Worm (Caenorhabditis elegans) whole organism, L1 larva: ENCODE data around the gene F15B10.3.

ENCODE experiments used
- C16A3.4 ChIP-seq: fragments of 150-350 bp; optimal IDR thresholded peaks from 2 replicates; lab custom pipeline; 2014; ENCODE audit warnings: missing biosample characterization, missing genetic modification characterization
- ceh-63 ChIP-seq: fragments of 200-800 bp; sonication (Bioruptor generic); optimal IDR thresholded peaks from 2 replicates; lab custom pipeline; 2018; ENCODE audit warnings: mild to moderate bottlenecking, missing genetic modification characterization, missing compliant biosample characterization
- ceh-88 ChIP-seq: fragments of 200-800 bp; sonication (Bioruptor generic); IDR thresholded peaks from 2 replicates; pipeline ENCODE4 v1.3.6; 2022; ENCODE audit warnings: missing genetic modification characterization, missing compliant biosample characterization
- dpl-1 ChIP-seq, 3 experiments: fragments of 150-350 bp in 2 of 3; sonication (generic microtip) in 1 of 3; optimal IDR thresholded peaks; 2 replicates each; lab custom pipeline; 2014 to 2017; ENCODE audit warnings: missing biosample characterization in 3 of 3, missing genetic modification characterization in 3 of 3, missing genetic modification reagents in 3 of 3
- efl-1 ChIP-seq, 4 experiments: fragments of 150-350 bp; optimal IDR thresholded peaks in 3 of 4; peaks in 1 of 4; 1 replicate in 1 of 4; 2 replicates in 3 of 4; lab custom pipeline; 2014; ENCODE audit warnings: missing biosample characterization in 2 of 4, missing genetic modification characterization in 2 of 4, missing genetic modification reagents in 2 of 4
- egl-13 ChIP-seq: sonication (generic microtip); optimal IDR thresholded peaks from 2 replicates; lab custom pipeline; 2016; ENCODE audit warnings: missing genotype, missing genetic modification reagents, missing genetic modification characterization, missing compliant biosample characterization
- egl-27 ChIP-seq, 2 experiments: fragments of 150-350 bp in 1 of 2; sonication (generic microtip); optimal IDR thresholded peaks; 3 replicates each; lab custom pipeline; 2017 to 2018; ENCODE audit warnings: missing biosample characterization in 2 of 2, missing genetic modification characterization in 2 of 2, missing genetic modification reagents in 2 of 2
- elt-3 ChIP-seq, 6 experiments: fragments of 150-350 bp in 1 of 6; sonication (generic microtip); optimal IDR thresholded peaks; 2 replicates each; lab custom pipeline; 2017 to 2018; ENCODE audit warnings: missing biosample characterization in 6 of 6, missing genetic modification characterization in 6 of 6, inconsistent platforms in 1 of 6
- fkh-8 ChIP-seq: sonication (generic microtip); optimal IDR thresholded peaks from 2 replicates; lab custom pipeline; 2016; ENCODE audit warnings: mild to moderate bottlenecking, missing genetic modification characterization, missing compliant biosample characterization
- fos-1 ChIP-seq: fragments of 150-350 bp; optimal IDR thresholded peaks from 2 replicates; lab custom pipeline; 2014; ENCODE audit warnings: missing biosample characterization, missing genetic modification characterization
- grh-1 ChIP-seq: fragments of 200-800 bp; sonication (Bioruptor generic); IDR thresholded peaks from 2 replicates; pipeline ENCODE4 v1.3.6; 2022; ENCODE audit warnings: missing genetic modification reagents, missing genetic modification characterization, missing compliant biosample characterization
- hlh-17 ChIP-seq: fragments of 200-800 bp; sonication (Bioruptor generic); optimal IDR thresholded peaks from 2 replicates; lab custom pipeline; 2018; ENCODE audit warnings: missing genetic modification characterization, mild to moderate bottlenecking, missing compliant biosample characterization, moderate library complexity, borderline replicate concordance
- hlh-4 ChIP-seq: sonication (generic microtip); optimal IDR thresholded peaks from 2 replicates; lab custom pipeline; 2016; ENCODE audit warnings: mild to moderate bottlenecking, missing genetic modification characterization, missing compliant biosample characterization
- irx-1 ChIP-seq: sonication (generic microtip); optimal IDR thresholded peaks from 2 replicates; lab custom pipeline; 2016; ENCODE audit warnings: missing genetic modification characterization, missing compliant biosample characterization
- isw-1 ChIP-seq: fragments of 200-800 bp; sonication (Bioruptor generic); IDR thresholded peaks from 2 replicates; pipeline ENCODE4 v1.3.6; 2022; ENCODE audit warnings: missing genetic modification characterization, missing compliant biosample characterization
- jun-1 ChIP-seq: fragments of 150-350 bp; optimal IDR thresholded peaks from 2 replicates; lab custom pipeline; 2014; ENCODE audit warnings: missing biosample characterization, missing genetic modification reagents, missing genetic modification characterization
- lin-14 ChIP-seq: fragments of 200-800 bp; sonication (Bioruptor generic); optimal IDR thresholded peaks from 2 replicates; lab custom pipeline; 2018; ENCODE audit warnings: mild to moderate bottlenecking, missing genetic modification characterization, moderate library complexity, missing compliant biosample characterization
- lir-3 ChIP-seq: sonication (generic microtip); optimal IDR thresholded peaks from 2 replicates; lab custom pipeline; 2016; ENCODE audit warnings: mild to moderate bottlenecking, missing genetic modification characterization, moderate library complexity, missing compliant biosample characterization; ENCODE audit not compliant: poor library complexity
- lsy-2 ChIP-seq, 2 experiments: fragments of 150-350 bp; optimal IDR thresholded peaks; 2 replicates each; lab custom pipeline; 2014; ENCODE audit warnings: missing biosample characterization in 2 of 2, missing genetic modification characterization in 2 of 2
- mab-9 ChIP-seq: fragments of 200-800 bp; sonication (Bioruptor generic); IDR thresholded peaks from 2 replicates; pipeline ENCODE4 v1.3.6; 2022; ENCODE audit warnings: missing genetic modification reagents, missing genetic modification characterization, missing compliant biosample characterization
- mdl-1 ChIP-seq, 2 experiments: fragments of 150-350 bp; optimal IDR thresholded peaks; 2 replicates each; lab custom pipeline; 2014 to 2017; ENCODE audit warnings: missing biosample characterization in 2 of 2, missing genetic modification characterization in 2 of 2, inconsistent platforms in 1 of 2
- nhr-11 ChIP-seq: fragments of 150-350 bp; optimal IDR thresholded peaks from 2 replicates; lab custom pipeline; 2014; ENCODE audit warnings: missing biosample characterization, missing genetic modification characterization
- nhr-19 ChIP-seq: fragments of 200-800 bp; sonication (Bioruptor generic); conservative IDR thresholded peaks from 2 replicates; pipeline ENCODE4 v1.3.6; 2022; ENCODE audit warnings: missing genetic modification characterization, missing compliant biosample characterization
- nhr-20 ChIP-seq: sonication (generic microtip); optimal IDR thresholded peaks from 2 replicates; lab custom pipeline; 2016; ENCODE audit warnings: mild to moderate bottlenecking, missing genetic modification characterization, missing compliant biosample characterization
- nhr-237 ChIP-seq: fragments of 150-350 bp; optimal IDR thresholded peaks from 2 replicates; lab custom pipeline; 2014; ENCODE audit warnings: missing biosample characterization, missing genetic modification characterization
- nhr-47 ChIP-seq: sonication (generic microtip); optimal IDR thresholded peaks from 2 replicates; lab custom pipeline; 2016; ENCODE audit warnings: mild to moderate bottlenecking, missing genetic modification characterization, moderate library complexity, missing compliant biosample characterization
- nhr-76 ChIP-seq: sonication (generic microtip); optimal IDR thresholded peaks from 2 replicates; lab custom pipeline; 2017; ENCODE audit warnings: missing biosample characterization, missing genetic modification characterization
- nhr-77 ChIP-seq: fragments of 150-350 bp; optimal IDR thresholded peaks from 2 replicates; lab custom pipeline; 2014; ENCODE audit warnings: missing biosample characterization, missing genetic modification characterization
- nhr-85 ChIP-seq: sonication (generic microtip); peaks from one replicate; lab custom pipeline; 2016; ENCODE audit warnings: missing genetic modification characterization, inconsistent platforms, missing compliant biosample characterization
- nhr-90 ChIP-seq: sonication (generic microtip); optimal IDR thresholded peaks from 2 replicates; lab custom pipeline; 2016; ENCODE audit warnings: mild to moderate bottlenecking, missing genetic modification characterization, missing compliant biosample characterization; ENCODE audit not compliant: poor library complexity
- pax-3 ChIP-seq: fragments of 200-800 bp; sonication (Bioruptor generic); optimal IDR thresholded peaks from 2 replicates; lab custom pipeline; 2018; ENCODE audit warnings: mild to moderate bottlenecking, missing genetic modification characterization, moderate library complexity, missing compliant biosample characterization
- rnt-1 ChIP-seq: sonication (generic microtip); optimal IDR thresholded peaks from 2 replicates; lab custom pipeline; 2016; ENCODE audit warnings: mild to moderate bottlenecking, missing genetic modification characterization, moderate library complexity, missing compliant biosample characterization
- skn-1 ChIP-seq: fragments of 150-350 bp; optimal IDR thresholded peaks from 2 replicates; lab custom pipeline; 2014; ENCODE audit warnings: missing biosample characterization, missing genetic modification characterization
- snpc-4 ChIP-seq: fragments of 150-350 bp; optimal IDR thresholded peaks from 2 replicates; lab custom pipeline; 2014; ENCODE audit warnings: missing biosample characterization, missing genetic modification characterization
- snu-23 ChIP-seq: sonication (generic microtip); optimal IDR thresholded peaks from 2 replicates; lab custom pipeline; 2016; ENCODE audit warnings: missing genetic modification characterization, missing compliant biosample characterization
- sox-4 ChIP-seq: sonication (generic microtip); optimal IDR thresholded peaks from 2 replicates; lab custom pipeline; 2016; ENCODE audit warnings: missing genetic modification characterization, missing compliant biosample characterization
- sptf-1 ChIP-seq: fragments of 150-350 bp; optimal IDR thresholded peaks from 2 replicates; lab custom pipeline; 2014; ENCODE audit warnings: missing biosample characterization, missing genetic modification characterization
- sup-37 ChIP-seq: fragments of 200-800 bp; sonication (Bioruptor generic); optimal IDR thresholded peaks from 2 replicates; lab custom pipeline; 2018; ENCODE audit warnings: mild to moderate bottlenecking, missing genetic modification characterization, missing compliant biosample characterization
- swsn-7 ChIP-seq: sonication (generic microtip); optimal IDR thresholded peaks from 2 replicates; lab custom pipeline; 2016; ENCODE audit warnings: missing genetic modification characterization, missing compliant biosample characterization
- unc-30 ChIP-seq: sonication (generic microtip); optimal IDR thresholded peaks from 2 replicates; lab custom pipeline; 2017; ENCODE audit warnings: missing biosample characterization, missing genetic modification characterization
- unc-86 ChIP-seq: sonication (generic microtip); optimal IDR thresholded peaks from 2 replicates; lab custom pipeline; 2016; ENCODE audit warnings: missing genetic modification characterization, missing compliant biosample characterization
- xbp-1 ChIP-seq: sonication (generic microtip); optimal IDR thresholded peaks from 2 replicates; lab custom pipeline; 2016; ENCODE audit warnings: missing genetic modification characterization, missing compliant biosample characterization
- zag-1 ChIP-seq: fragments of 150-350 bp; optimal IDR thresholded peaks from 2 replicates; lab custom pipeline; 2014; ENCODE audit warnings: missing biosample characterization, missing genetic modification characterization
- ztf-4 ChIP-seq: fragments of 150-350 bp; optimal IDR thresholded peaks from 2 replicates; lab custom pipeline; 2014; ENCODE audit warnings: missing biosample characterization, missing genetic modification characterization

Gene F15B10.3

ce11 chrIV:6634789-6635188, 32.3 kb downstream of the F15B10.3 start, which contains the start of gene metl-13:
TSS of gene metl-13 (plus strand) at chrIV:6635089.
- TF ChIP-seq ceh-63 (GFP tag; lab: Kevin White, UChicago) (no peak), lsy-2 (tag; optimal IDR thresholded peaks at IDR 0.05; lab: Kevin White, UChicago) (no peak), sox-4 (tag; lab: Kevin White, UChicago) (no peak), nhr-76 (tag; lab: Kevin White, UChicago) (no peak), egl-13 (tag; lab: Kevin White, UChicago) (no peak), mab-9 (GFP tag; lab: Robert Waterston, UW) (no peak)

DNA sequence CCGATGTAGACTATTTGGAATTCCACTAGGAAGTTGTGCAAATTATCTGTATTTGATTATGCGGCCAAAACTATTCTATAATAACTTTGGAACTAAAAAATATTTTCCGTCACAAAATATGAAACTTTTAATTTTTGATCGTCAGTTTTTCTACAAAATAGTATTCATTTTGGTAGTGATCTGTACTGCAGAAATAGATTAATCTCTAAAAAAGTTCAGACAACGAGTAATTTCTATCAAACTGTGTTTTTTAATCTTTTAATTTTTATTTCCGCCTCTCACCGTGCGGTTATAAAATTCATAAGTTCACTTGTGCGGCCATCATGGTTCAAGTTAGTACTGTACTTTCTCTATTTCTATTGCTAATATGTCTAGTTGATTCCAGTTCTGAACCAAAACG, 35.8 kb downstream of the F15B10.3 start, which contains the start of gene C01B10.7:
Gene C01B10.7, plus strand, starts transcription at position 301 of the 400 bp plus-strand sequence.
- TF ChIP-seq nhr-237 (tag; lab: Kevin White, UChicago) (no peak), lir-3 (tag; lab: Kevin White, UChicago) (no peak), swsn-7 (no peak), sptf-1 (tag; lab: Kevin White, UChicago) (no peak), mdl-1 (tag; optimal IDR thresholded peaks at IDR 0.05; lab: Kevin White, UChicago) (no peak), nhr-77 (no peak), hlh-17 (no peak), pax-3 (tag; lab: Kevin White, UChicago) (no peak), rnt-1 (no peak), hlh-4 (no peak), egl-27 (tag; optimal IDR thresholded peaks at IDR 0.05; lab: Kevin White, UChicago) (no peak), irx-1 (tag; lab: Kevin White, UChicago) (no peak), unc-86 (tag; lab: Kevin White, UChicago) (no peak)

ce11 chrIV:6639880-6640279, 37.4 kb downstream of the F15B10.3 start, which contains the start of gene C01B10.6:
TSS of gene C01B10.6 (plus strand) at chrIV:6640180.
- TF ChIP-seq mab-9 (GFP tag; lab: Robert Waterston, UW) (no peak), ceh-88 (GFP tag; lab: Robert Waterston, UW) (no peak), unc-86 (tag; lab: Kevin White, UChicago) (no peak), rnt-1 (no peak), nhr-11 (tag; lab: Kevin White, UChicago) (no peak)

- TF ChIP-seq jun-1 (tag; lab: Kevin White, UChicago) (peak; percentile 53), lsy-2 (tag; optimal IDR thresholded peaks at IDR 0.05; lab: Kevin White, UChicago) (peak; percentile 76 to 88), elt-3 (tag; optimal IDR thresholded peaks at IDR 0.05; lab: Kevin White, UChicago) (no peak), snu-23 (GFP tag; lab: Kevin White, UChicago) (peak; percentile 77), nhr-20 (tag; lab: Kevin White, UChicago) (peak; percentile 81), nhr-19 (GFP tag; lab: Robert Waterston, UW) (peak; percentile 68), xbp-1 (tag; lab: Kevin White, UChicago) (peak; percentile 55), zag-1 (tag; lab: Kevin White, UChicago) (no peak), rnt-1 (peak; percentile 57), unc-30 (tag; lab: Kevin White, UChicago) (no peak), isw-1 (peak; percentile 67), dpl-1 (GFP tag; optimal IDR thresholded peaks at IDR 0.05; lab: Kevin White, UChicago) (peak; percentile 57 to 64 (median 63)), mdl-1 (tag; optimal IDR thresholded peaks at IDR 0.05; lab: Kevin White, UChicago) (peak in 1 of 2 experiments; percentile 81), lir-3 (tag; lab: Kevin White, UChicago) (peak; percentile 78), lin-14 (GFP tag; lab: Kevin White, UChicago) (peak; percentile 93), grh-1 (GFP tag; lab: Robert Waterston, UW) (peak; percentile 59), fos-1 (tag; lab: Kevin White, UChicago) (peak; percentile 1), efl-1 (optimal IDR thresholded peaks at IDR 0.05; lab: Kevin White, UChicago) (peak; percentile 75 to 78), efl-1 (GFP tag; optimal IDR thresholded peaks at IDR 0.05 in 1 of 2; lab: Kevin White, UChicago) (peak; percentile 57 to 94), nhr-90 (peak; percentile 39), sup-37 (GFP tag; lab: Kevin White, UChicago) (no peak), nhr-85 (tag; lab: Kevin White, UChicago) (peak; percentile 94), snpc-4 (tag; lab: Kevin White, UChicago) (peak; percentile 69), fkh-8 (peak; percentile 68), nhr-47 (tag; lab: Kevin White, UChicago) (peak; percentile 79), ztf-4 (tag; lab: Kevin White, UChicago) (peak; percentile 40), C16A3.4 (peak; percentile 70), skn-1 (tag; lab: Kevin White, UChicago) (peak; percentile 52), mab-9 (GFP tag; lab: Robert Waterston, UW) (0 out of 2 replicates have a peak, but pooled peaks have one; percentile 28)
Observed at ce11 chrIV:6645867-6646655, 43.6 kb downstream of the F15B10.3 start, which contains the start of gene hil-7. TSS of gene hil-7 (plus strand) at chrIV:6646312.
